Worm (Caenorhabditis elegans) whole organism, midembryonic: Measurements from ENCODE around the gene F38A1.13.

ENCODE experiments used
- T22C8.4 ChIP-seq: fragments of 200-800 bp; sonication (Bioruptor generic); IDR thresholded peaks from 2 replicates; pipeline ENCODE4 v1.3.6; 2022; ENCODE audit warnings: missing genetic modification characterization, missing compliant biosample characterization
- cog-1 ChIP-seq: sonication (generic microtip); optimal IDR thresholded peaks from 2 replicates; lab custom pipeline; 2016; ENCODE audit warnings: missing genetic modification characterization, missing compliant biosample characterization
- flt-1 ChIP-seq: fragments of 200-800 bp; sonication (Bioruptor generic); IDR thresholded peaks from 2 replicates; pipeline ENCODE4 v1.3.6; 2022; ENCODE audit warnings: missing genetic modification characterization, missing compliant biosample characterization
- klf-2 ChIP-seq: fragments of 200-800 bp; sonication (Bioruptor generic); conservative IDR thresholded peaks from 2 replicates; pipeline ENCODE4 v1.3.6; 2022; ENCODE audit warnings: missing genetic modification reagents, missing genetic modification characterization, missing compliant biosample characterization
- med-1 ChIP-seq: sonication (generic microtip); optimal IDR thresholded peaks from 2 replicates; lab custom pipeline; 2017; ENCODE audit warnings: missing genetic modification characterization, mild to moderate bottlenecking, missing compliant biosample characterization, antibody characterized with exemption, missing genetic modification reagents; ENCODE audit not compliant: insufficient read depth
- ref-1 ChIP-seq: fragments of 200-800 bp; sonication (Bioruptor generic); conservative IDR thresholded peaks from 2 replicates; pipeline ENCODE4 v1.3.6; 2022; ENCODE audit warnings: missing genetic modification reagents, missing genetic modification characterization, missing compliant biosample characterization
- tab-1 ChIP-seq: fragments of 200-800 bp; sonication (Bioruptor generic); IDR thresholded peaks from 2 replicates; pipeline ENCODE4 v1.3.6; 2022; ENCODE audit warnings: missing genetic modification characterization, missing compliant biosample characterization
- ztf-23 ChIP-seq: fragments of 200-800 bp; sonication (Bioruptor generic); IDR thresholded peaks from 2 replicates; pipeline ENCODE4 v1.3.6; 2022; ENCODE audit warnings: missing genetic modification reagents, missing genetic modification characterization, missing compliant biosample characterization
- ztf-29 ChIP-seq: fragments of 200-800 bp; sonication (Bioruptor generic); IDR thresholded peaks from 2 replicates; pipeline ENCODE4 v1.3.6; 2022; ENCODE audit warnings: missing genetic modification reagents, missing genetic modification characterization, missing compliant biosample characterization

F38A1.13 gene

ce11 chrIV:1264928-1265327 is at the start of gene F38A1.13:
Gene F38A1.13 (plus strand): TSS chrIV:1265228.
- TF ChIP-seq ref-1 (GFP tag; lab: Robert Waterston, UW) (no peak), T22C8.4 (GFP tag; lab: Robert Waterston, UW) (no peak), tab-1 (GFP tag; lab: Robert Waterston, UW) (no peak), klf-2 (GFP tag; lab: Robert Waterston, UW) (no peak), flt-1 (GFP tag; lab: Robert Waterston, UW) (no peak), med-1 (GFP tag; lab: Kevin White, UChicago) (no peak), cog-1 (tag; lab: Kevin White, UChicago) (no peak), ztf-29 (no peak), ztf-23 (GFP tag; lab: Robert Waterston, UW) (no peak)

- TF ChIP-seq ztf-29: no peak
- TF ChIP-seq ref-1 (GFP tag; lab: Robert Waterston, UW): no peak
- no peak for TF ChIP-seq med-1 (GFP tag; lab: Kevin White, UChicago)
- TF ChIP-seq cog-1 (tag; lab: Kevin White, UChicago): no peak
- no peak for TF ChIP-seq tab-1 (GFP tag; lab: Robert Waterston, UW)
- TF ChIP-seq klf-2 (GFP tag; lab: Robert Waterston, UW): no peak
- TF ChIP-seq ztf-23 (GFP tag; lab: Robert Waterston, UW): no peak
- no peak for TF ChIP-seq flt-1 (GFP tag; lab: Robert Waterston, UW)
- no peak for TF ChIP-seq T22C8.4 (GFP tag; lab: Robert Waterston, UW)
Measured at ce11 chrIV:1215536-1215935, 49.5 kb upstream of the F38A1.13 start.

DNA sequence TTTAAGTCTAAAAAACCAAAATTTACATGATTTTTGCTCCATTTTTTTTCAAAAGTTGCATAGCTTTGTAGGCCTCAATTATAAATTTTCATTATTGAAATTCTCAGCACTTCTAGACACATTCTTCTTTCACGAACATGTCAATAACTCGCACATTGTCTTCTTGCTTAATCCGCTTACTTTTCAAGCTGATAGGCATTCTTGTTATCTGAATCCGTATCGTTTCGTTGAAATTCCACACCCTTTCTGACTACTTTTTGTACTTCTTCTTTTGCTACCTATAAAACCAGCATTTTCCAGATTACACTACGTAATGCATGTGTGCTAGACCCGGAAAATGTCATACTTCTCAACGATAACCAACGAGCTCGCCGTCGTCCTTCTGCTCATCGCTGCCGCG is 48.7 kb upstream of the F38A1.13 start, which contains the start of gene W09G12.9:
W09G12.9 (plus strand) TSS at position 301 of the 400 bp plus-strand sequence.
- TF ChIP-seq ztf-23 (GFP tag; lab: Robert Waterston, UW): no peak
- no peak for TF ChIP-seq tab-1 (GFP tag; lab: Robert Waterston, UW)
- no peak for TF ChIP-seq flt-1 (GFP tag; lab: Robert Waterston, UW)
- no peak for TF ChIP-seq med-1 (GFP tag; lab: Kevin White, UChicago)
- TF ChIP-seq ztf-29: no peak
- TF ChIP-seq T22C8.4 (GFP tag; lab: Robert Waterston, UW): no peak

DNA sequence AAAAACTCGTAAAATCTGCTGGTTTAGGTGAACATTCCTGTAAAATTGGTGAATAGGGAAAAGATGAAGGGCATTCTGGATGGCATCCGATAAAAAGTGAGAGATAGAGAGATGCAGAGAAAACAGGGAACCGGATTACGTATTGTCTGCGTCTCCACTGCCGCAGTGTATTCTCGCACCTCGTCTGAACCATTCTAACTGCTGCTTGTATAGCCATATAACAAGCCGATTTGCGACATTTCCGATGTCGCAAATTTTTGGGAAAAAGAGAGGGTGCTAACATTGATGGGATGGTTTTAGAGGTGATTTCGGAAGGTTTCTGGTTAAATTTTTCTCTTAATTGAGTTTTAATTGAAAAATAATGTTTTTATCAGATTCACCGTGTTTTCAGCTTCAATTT is 43.9 kb upstream of the F38A1.13 start, which contains the start of gene W09G12.10:
W09G12.10 (minus strand) TSS at position 121 of the 400 bp plus-strand sequence.
- TF ChIP-seq med-1 (GFP tag; lab: Kevin White, UChicago) (no peak), flt-1 (GFP tag; lab: Robert Waterston, UW) (no peak), ztf-23 (GFP tag; lab: Robert Waterston, UW) (no peak), klf-2 (GFP tag; lab: Robert Waterston, UW) (no peak), ztf-29 (no peak), T22C8.4 (GFP tag; lab: Robert Waterston, UW) (no peak), ref-1 (GFP tag; lab: Robert Waterston, UW) (no peak), cog-1 (tag; lab: Kevin White, UChicago) (no peak), tab-1 (GFP tag; lab: Robert Waterston, UW) (no peak)

DNA sequence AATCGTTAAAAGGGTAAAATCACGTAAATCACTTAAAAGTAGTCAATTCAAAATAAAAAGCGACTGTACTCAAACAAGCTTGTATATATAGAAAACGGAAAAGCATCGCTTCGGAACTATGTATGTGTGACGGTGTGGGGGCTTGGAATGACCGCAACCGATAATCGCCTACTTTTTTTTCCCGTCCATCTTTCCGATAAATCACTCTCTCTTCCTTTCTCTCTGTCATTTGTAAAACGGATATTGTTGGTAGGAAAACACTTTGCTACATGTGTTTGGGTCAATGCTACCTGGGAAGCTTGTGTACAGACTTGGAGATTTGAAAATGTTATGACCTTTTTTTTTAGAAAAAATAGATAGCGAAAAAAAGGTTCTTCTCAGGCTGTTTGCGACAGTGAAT is 40.2 kb upstream of the F38A1.13 start:
- TF ChIP-seq tab-1 (GFP tag; lab: Robert Waterston, UW) (no peak), klf-2 (GFP tag; lab: Robert Waterston, UW) (no peak), ztf-29 (no peak), flt-1 (GFP tag; lab: Robert Waterston, UW) (no peak), ref-1 (GFP tag; lab: Robert Waterston, UW) (no peak), cog-1 (tag; lab: Kevin White, UChicago) (no peak), med-1 (GFP tag; lab: Kevin White, UChicago) (no peak)

- TF ChIP-seq T22C8.4 (GFP tag; lab: Robert Waterston, UW): no peak
- TF ChIP-seq med-1 (GFP tag; lab: Kevin White, UChicago): no peak
- TF ChIP-seq ztf-23 (GFP tag; lab: Robert Waterston, UW): no peak
- TF ChIP-seq klf-2 (GFP tag; lab: Robert Waterston, UW): no peak
- TF ChIP-seq tab-1 (GFP tag; lab: Robert Waterston, UW): no peak
- no peak for TF ChIP-seq cog-1 (tag; lab: Kevin White, UChicago)
- TF ChIP-seq flt-1 (GFP tag; lab: Robert Waterston, UW): no peak
- no peak for TF ChIP-seq ref-1 (GFP tag; lab: Robert Waterston, UW)
- TF ChIP-seq ztf-29: no peak
Measured at ce11 chrIV:1225596-1226232, 39.3 kb upstream of the F38A1.13 start, which contains the start of gene W09G12.8. Gene W09G12.8 (plus strand): TSS chrIV:1226182.

DNA sequence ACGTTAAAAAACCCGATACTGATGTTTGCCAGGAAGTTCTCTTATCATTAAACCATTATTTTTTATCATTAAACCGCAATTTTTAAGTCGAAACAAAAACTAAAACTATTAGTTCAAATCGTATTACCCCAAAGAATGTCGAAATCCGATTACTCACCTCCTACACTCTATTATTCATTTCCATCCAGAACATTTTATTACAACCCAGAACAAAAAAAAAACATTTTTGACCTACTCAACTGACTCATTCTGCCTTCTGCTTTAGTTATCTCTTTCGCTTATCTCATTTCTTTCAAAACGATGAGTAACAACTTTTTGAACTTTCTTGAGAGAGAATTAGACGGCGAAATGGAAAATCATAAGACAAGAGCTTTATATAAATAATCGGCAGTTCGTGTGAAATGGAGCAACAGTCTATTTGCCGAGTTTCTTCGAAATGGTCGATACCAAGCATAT is 36.3 kb upstream of the F38A1.13 start, which contains the start of gene W09G12.7:
W09G12.7 (plus strand) TSS at position 406 of the 456 bp plus-strand sequence.
- TF ChIP-seq med-1 (GFP tag; lab: Kevin White, UChicago): no peak
- TF ChIP-seq cog-1 (tag; lab: Kevin White, UChicago): no peak
- no peak for TF ChIP-seq flt-1 (GFP tag; lab: Robert Waterston, UW)
- no peak for TF ChIP-seq ztf-23 (GFP tag; lab: Robert Waterston, UW)
- no peak for TF ChIP-seq ztf-29
- TF ChIP-seq ref-1 (GFP tag; lab: Robert Waterston, UW): no peak
- TF ChIP-seq klf-2 (GFP tag; lab: Robert Waterston, UW): no peak
- no peak for TF ChIP-seq tab-1 (GFP tag; lab: Robert Waterston, UW)

ce11 chrIV:1231589-1231988 is 33.4 kb upstream of the F38A1.13 start, which contains the start of gene W09G12.6:
Gene W09G12.6 (plus strand): TSS chrIV:1231889.
- no peak for TF ChIP-seq ref-1 (GFP tag; lab: Robert Waterston, UW)
- TF ChIP-seq ztf-23 (GFP tag; lab: Robert Waterston, UW): no peak
- TF ChIP-seq med-1 (GFP tag; lab: Kevin White, UChicago): no peak
- TF ChIP-seq cog-1 (tag; lab: Kevin White, UChicago): no peak
- TF ChIP-seq T22C8.4 (GFP tag; lab: Robert Waterston, UW): no peak
- no peak for TF ChIP-seq tab-1 (GFP tag; lab: Robert Waterston, UW)
- TF ChIP-seq klf-2 (GFP tag; lab: Robert Waterston, UW): no peak
- TF ChIP-seq flt-1 (GFP tag; lab: Robert Waterston, UW): no peak
- no peak for TF ChIP-seq ztf-29
